Fruit fly (Drosophila melanogaster) whole organism, embryonic: ENCODE data around the gene Cul2.

ENCODE experiments used
- Blimp-1 ChIP-seq: fragments of 200-800 bp; sonication (Bioruptor generic); optimal IDR thresholded peaks from 3 replicates; lab custom pipeline; 2018; ENCODE audit warnings: missing biosample characterization, missing genetic modification characterization, mild to moderate bottlenecking, moderate library complexity, missing genetic modification reagents
- BtbVII ChIP-seq: fragments of 200-800 bp; sonication (Bioruptor generic); optimal IDR thresholded peaks from 3 replicates; lab custom pipeline; 2017; ENCODE audit warnings: missing biosample characterization, mild to moderate bottlenecking, missing genetic modification characterization
- CG10565 ChIP-seq: fragments of 200-800 bp; sonication (Bioruptor generic); optimal IDR thresholded peaks from 3 replicates; lab custom pipeline; 2016; ENCODE audit warnings: missing biosample characterization, mild to moderate bottlenecking, missing genetic modification characterization
- CG11504 ChIP-seq: fragments of 200-800 bp; sonication (Bioruptor generic); optimal IDR thresholded peaks from 3 replicates; lab custom pipeline; 2019; ENCODE audit warnings: missing biosample characterization, mild to moderate bottlenecking, missing genetic modification characterization, moderate library complexity
- CG13775 ChIP-seq: fragments of 200-800 bp; sonication (Bioruptor generic); optimal IDR thresholded peaks from 3 replicates; lab custom pipeline; 2017; ENCODE audit warnings: missing biosample characterization, mild to moderate bottlenecking, missing genetic modification characterization
- CG15479 ChIP-seq: fragments of 200-800 bp; sonication (Bioruptor generic); optimal IDR thresholded peaks from 3 replicates; lab custom pipeline; 2019; ENCODE audit warnings: missing biosample characterization, mild to moderate bottlenecking, missing genetic modification characterization, moderate library complexity
- CG16813 ChIP-seq: fragments of 200-800 bp; sonication (Bioruptor generic); IDR thresholded peaks from 3 replicates; pipeline ENCODE4 v1.3.6; 2022; ENCODE audit warnings: missing biosample characterization, missing genetic modification characterization; ENCODE audit not compliant: partially characterized antibody
- CG16815 ChIP-seq: fragments of 200-800 bp; sonication (Bioruptor generic); optimal IDR thresholded peaks from 3 replicates; lab custom pipeline; 2017; ENCODE audit warnings: missing biosample characterization, mild to moderate bottlenecking, missing genetic modification characterization
- CG17912 ChIP-seq: fragments of 200-800 bp; sonication (Bioruptor generic); optimal IDR thresholded peaks from 2 replicates; lab custom pipeline; 2018; ENCODE audit warnings: missing biosample characterization, mild to moderate bottlenecking, missing genetic modification characterization
- CG18262 ChIP-seq: fragments of 200-800 bp; optimal IDR thresholded peaks from 3 replicates; lab custom pipeline; 2019; ENCODE audit warnings: missing biosample characterization, mild to moderate bottlenecking, missing genetic modification characterization, moderate library complexity
- CG2129 ChIP-seq: fragments of 200-800 bp; sonication (Bioruptor generic); IDR thresholded peaks from 2 replicates; pipeline ENCODE4 v1.3.6; 2022; ENCODE audit warnings: missing biosample characterization, missing genetic modification characterization; ENCODE audit not compliant: partially characterized antibody
- CG2199 ChIP-seq: fragments of 200-800 bp; sonication (Bioruptor generic); IDR thresholded peaks from 3 replicates; pipeline ENCODE4 v1.3.6; 2022; ENCODE audit warnings: missing biosample characterization, missing genetic modification characterization
- CG3281 ChIP-seq: fragments of 200-800 bp; sonication (Bioruptor generic); optimal IDR thresholded peaks from 3 replicates; lab custom pipeline; 2017; ENCODE audit warnings: missing biosample characterization, mild to moderate bottlenecking, missing genetic modification characterization
- CG4360 ChIP-seq: fragments of 200-800 bp; sonication (Bioruptor generic); IDR thresholded peaks from 2 replicates; pipeline ENCODE4 v1.3.6; 2022; ENCODE audit warnings: missing biosample characterization, missing genetic modification characterization
- CG7928 ChIP-seq: fragments of 200-800 bp; sonication (Bioruptor generic); optimal IDR thresholded peaks from 2 replicates; lab custom pipeline; 2017; ENCODE audit warnings: missing biosample characterization, mild to moderate bottlenecking, missing genetic modification characterization
- CG8290 ChIP-seq, 3 experiments: fragments of 200-800 bp; sonication (Bioruptor generic); optimal IDR thresholded peaks; 2 replicates each; lab custom pipeline; 2016 to 2019; ENCODE audit warnings: missing biosample characterization in 3 of 3, missing genetic modification characterization in 3 of 3, mild to moderate bottlenecking in 2 of 3, moderate library complexity in 1 of 3
- CG9215 ChIP-seq: fragments of 200-800 bp; sonication (Bioruptor generic); IDR thresholded peaks from 2 replicates; pipeline ENCODE4 v1.3.6; 2022; ENCODE audit warnings: missing biosample characterization, missing genetic modification characterization
- CG9437 ChIP-seq: fragments of 200-800 bp; sonication (Bioruptor generic); optimal IDR thresholded peaks from 2 replicates; lab custom pipeline; 2018; ENCODE audit warnings: missing biosample characterization, mild to moderate bottlenecking, missing genetic modification characterization
- D ChIP-seq, 2 experiments: fragments of 200-800 bp in 1 of 2; fragments of >200 bp in 1 of 2; sonication (Bioruptor generic) in 1 of 2; optimal IDR thresholded peaks; 2 replicates in 1 of 2; 3 replicates in 1 of 2; lab custom pipeline; 2017; ENCODE audit warnings: mild to moderate bottlenecking in 1 of 2, missing biosample characterization in 1 of 2, missing genetic modification characterization in 1 of 2, missing genetic modification reagents in 1 of 2
- Dll ChIP-seq: fragments of 200-800 bp; sonication (Bioruptor generic); IDR thresholded peaks from 4 replicates; pipeline ENCODE4 v1.3.6; 2022; ENCODE audit warnings: missing biosample characterization, missing genetic modification characterization; ENCODE audit not compliant: partially characterized antibody
- Dp ChIP-seq: fragments of 200-800 bp; sonication (Bioruptor generic); optimal IDR thresholded peaks from 2 replicates; lab custom pipeline; 2018; ENCODE audit warnings: missing biosample characterization, mild to moderate bottlenecking, missing genetic modification characterization, moderate library complexity
- E2f2 ChIP-seq: fragments of 200-800 bp; sonication (Bioruptor generic); IDR thresholded peaks from 2 replicates; pipeline ENCODE4 v1.3.6; 2022; ENCODE audit warnings: missing biosample characterization, missing genetic modification characterization
- GATAe ChIP-seq: fragments of 200-800 bp; sonication (Bioruptor generic); conservative IDR thresholded peaks from 2 replicates; pipeline ENCODE4 v1.3.6; 2022; ENCODE audit warnings: missing biosample characterization, missing genetic modification characterization
- HmgZ ChIP-seq: fragments of 200-800 bp; sonication (Bioruptor generic); optimal IDR thresholded peaks from 2 replicates; lab custom pipeline; 2018; ENCODE audit warnings: missing biosample characterization, mild to moderate bottlenecking, missing genetic modification characterization
- MBD-R2 ChIP-seq: fragments of 200-800 bp; sonication (Bioruptor generic); IDR thresholded peaks from 2 replicates; pipeline ENCODE4 v1.3.6; 2022; ENCODE audit warnings: missing biosample characterization, missing genetic modification characterization
- Med ChIP-seq: fragments of 200-800 bp; sonication (Bioruptor generic); peaks from one replicate; lab custom pipeline; 2016; ENCODE audit warnings: missing biosample characterization, missing genetic modification characterization, mild to moderate bottlenecking, inconsistent platforms, moderate library complexity
- Sry-β ChIP-seq: fragments of 200-800 bp; sonication (Bioruptor generic); optimal IDR thresholded peaks from 2 replicates; lab custom pipeline; 2018; ENCODE audit warnings: missing biosample characterization, mild to moderate bottlenecking, missing genetic modification characterization, moderate library complexity
- Trl ChIP-seq, 3 experiments: fragments of >200 bp in 2 of 3; fragments of 200-800 bp in 1 of 3; sonication (Bioruptor generic) in 1 of 3; optimal IDR thresholded peaks; 2 replicates in 1 of 3; 3 replicates in 2 of 3; lab custom pipeline; 2016 to 2017; ENCODE audit warnings: missing biosample characterization in 1 of 3, missing genetic modification characterization in 1 of 3
- cato ChIP-seq: fragments of 200-800 bp; sonication (Bioruptor generic); optimal IDR thresholded peaks from 2 replicates; lab custom pipeline; 2016; ENCODE audit warnings: missing biosample characterization, missing genetic modification characterization, borderline replicate concordance
- cg ChIP-seq: fragments of 200-800 bp; sonication (Bioruptor generic); optimal IDR thresholded peaks from 3 replicates; lab custom pipeline; 2019; ENCODE audit warnings: missing biosample characterization, mild to moderate bottlenecking, missing genetic modification characterization, moderate library complexity
- dm ChIP-seq: fragments of 200-800 bp; sonication (Bioruptor generic); optimal IDR thresholded peaks from 3 replicates; lab custom pipeline; 2016; ENCODE audit warnings: missing biosample characterization, missing genetic modification characterization
- gfzf ChIP-seq: fragments of 200-800 bp; sonication (Bioruptor generic); optimal IDR thresholded peaks from 2 replicates; lab custom pipeline; 2016; ENCODE audit warnings: missing biosample characterization, mild to moderate bottlenecking, missing genetic modification characterization, moderate library complexity
- gsb ChIP-seq: fragments of 200-800 bp; sonication (Bioruptor generic); IDR thresholded peaks from 2 replicates; pipeline ENCODE4 v1.3.6; 2022; ENCODE audit warnings: missing biosample characterization, missing genetic modification characterization
- hb ChIP-seq: fragments of 200-800 bp; sonication (Bioruptor generic); IDR thresholded peaks from 3 replicates; pipeline ENCODE4 v1.3.6; 2022; ENCODE audit warnings: missing biosample characterization, missing genetic modification characterization; ENCODE audit not compliant: partially characterized antibody
- hbn ChIP-seq: fragments of 200-800 bp; sonication (Bioruptor generic); IDR thresholded peaks from 2 replicates; pipeline ENCODE4 v1.3.6; 2022; ENCODE audit warnings: missing biosample characterization, missing genetic modification characterization; ENCODE audit not compliant: partially characterized antibody
- lilli ChIP-seq: fragments of 200-800 bp; sonication (Bioruptor generic); optimal IDR thresholded peaks from 3 replicates; lab custom pipeline; 2016; ENCODE audit warnings: missing biosample characterization, missing genetic modification characterization
- mirr ChIP-seq: fragments of 200-800 bp; sonication (Bioruptor generic); optimal IDR thresholded peaks from 3 replicates; lab custom pipeline; 2018; ENCODE audit warnings: missing biosample characterization, mild to moderate bottlenecking, missing genetic modification characterization
- nmo ChIP-seq: fragments of 200-800 bp; sonication (Bioruptor generic); optimal IDR thresholded peaks from 2 replicates; lab custom pipeline; 2018; ENCODE audit warnings: missing biosample characterization, mild to moderate bottlenecking, missing genetic modification characterization, moderate library complexity
- oc ChIP-seq: fragments of 200-800 bp; sonication (Bioruptor generic); optimal IDR thresholded peaks from 2 replicates; lab custom pipeline; 2018; ENCODE audit warnings: missing biosample characterization, mild to moderate bottlenecking, missing genetic modification characterization, moderate library complexity
- schlank ChIP-seq: fragments of 200-800 bp; sonication (Bioruptor generic); optimal IDR thresholded peaks from 2 replicates; lab custom pipeline; 2018; ENCODE audit warnings: missing biosample characterization, mild to moderate bottlenecking, missing genetic modification characterization
- sens ChIP-seq: fragments of 200-800 bp; sonication (Bioruptor generic); peaks from one replicate; lab custom pipeline; 2016; ENCODE audit warnings: missing biosample characterization, missing genetic modification characterization
- sna ChIP-seq: fragments of 200-800 bp; sonication (Bioruptor generic); IDR thresholded peaks from 2 replicates; pipeline ENCODE4 v1.3.6; 2022; ENCODE audit warnings: missing biosample characterization, missing genetic modification characterization; ENCODE audit not compliant: partially characterized antibody
- sr ChIP-seq: fragments of 200-800 bp; sonication (Bioruptor generic); IDR thresholded peaks from 3 replicates; pipeline ENCODE4 v1.3.6; 2022; ENCODE audit warnings: missing biosample characterization, missing genetic modification characterization
- tio ChIP-seq: fragments of 200-800 bp; sonication (Bioruptor generic); optimal IDR thresholded peaks from 2 replicates; lab custom pipeline; 2017; ENCODE audit warnings: missing biosample characterization, missing genetic modification characterization, inconsistent platforms
- tup ChIP-seq: fragments of 200-800 bp; sonication (Bioruptor generic); optimal IDR thresholded peaks from 2 replicates; lab custom pipeline; 2016; ENCODE audit warnings: missing biosample characterization, mild to moderate bottlenecking, missing genetic modification characterization, moderate library complexity
- usp ChIP-seq: fragments of >200 bp; optimal IDR thresholded peaks from 2 replicates; lab custom pipeline; 2017; ENCODE audit warnings: missing biosample characterization, missing genetic modification characterization
- zen2 ChIP-seq: fragments of 200-800 bp; sonication (Bioruptor generic); IDR thresholded peaks from 3 replicates; pipeline ENCODE4 v1.3.6; 2022; ENCODE audit warnings: missing biosample characterization, missing genetic modification characterization; ENCODE audit not compliant: partially characterized antibody

Cul2 gene

dm6 chr2L:21676556-21676955 is 18.0 kb downstream of the Cul2 start (continued):
- TF ChIP-seq GATAe (GFP tag; lab: Robert Waterston, UW), result no peak
- TF ChIP-seq CG8290 (GFP tag; optimal IDR thresholded peaks at IDR 0.05; lab: Kevin White, UChicago), result no peak
- peak in 1 of 2 experiments; percentile 60 for TF ChIP-seq CG8290 (tag; optimal IDR thresholded peaks at IDR 0.05; lab: Kevin White, UChicago)
- peak; percentile 79 for TF ChIP-seq cg (GFP tag; lab: Kevin White, UChicago)
- TF ChIP-seq mirr (GFP tag; lab: Kevin White, UChicago), result peak; percentile 74
- TF ChIP-seq Blimp-1 (GFP tag; lab: Kevin White, UChicago), result no peak
- no peak for TF ChIP-seq CG16813 (GFP tag; lab: Robert Waterston, UW)
- TF ChIP-seq CG7928 (GFP tag; lab: Kevin White, UChicago), result no peak
- no peak for TF ChIP-seq Dll (GFP tag; lab: Robert Waterston, UW)
- TF ChIP-seq Trl (optimal IDR thresholded peaks at IDR 0.05; lab: Kevin White, UChicago), result peak; percentile 38 to 72
- no peak for TF ChIP-seq Trl (GFP tag; optimal IDR thresholded peaks at IDR 0.05; lab: Kevin White, UChicago)
- TF ChIP-seq CG4360, result no peak
- no peak for TF ChIP-seq HmgZ
- no peak for TF ChIP-seq CG16815
- TF ChIP-seq CG15479 (GFP tag; lab: Kevin White, UChicago), result no peak
- 0 out of 3 replicates have a peak, but pooled peaks have one; percentile 30 for TF ChIP-seq zen2
- TF ChIP-seq CG10565 (GFP tag; lab: Kevin White, UChicago), result no peak
- TF ChIP-seq sr (GFP tag; lab: Robert Waterston, UW), result no peak
- no peak for TF ChIP-seq schlank (tag; lab: Kevin White, UChicago)
- no peak for TF ChIP-seq oc (tag; lab: Kevin White, UChicago)
- no peak for TF ChIP-seq D (optimal IDR thresholded peaks at IDR 0.05; lab: Kevin White, UChicago)
- no peak for TF ChIP-seq D (GFP tag; optimal IDR thresholded peaks at IDR 0.05; lab: Kevin White, UChicago)
- no peak for TF ChIP-seq CG9437
- TF ChIP-seq CG2129 (GFP tag; lab: Robert Waterston, UW), result no peak
- TF ChIP-seq CG9215 (GFP tag; lab: Robert Waterston, UW), result no peak
- TF ChIP-seq CG17912 (GFP tag; lab: Kevin White, UChicago), result no peak
- no peak for TF ChIP-seq gsb (GFP tag; lab: Robert Waterston, UW)
- no peak for TF ChIP-seq E2f2 (GFP tag; lab: Robert Waterston, UW)
- peak; percentile 70 for TF ChIP-seq sens (GFP tag; lab: Kevin White, UChicago)

dm6 chr2L:21677480-21677930 is 19.0 kb downstream of the Cul2 start, which contains the start of gene CG2225:
Gene CG2225 (minus strand): TSS chr2L:21677530.
- peak; percentile 62 for TF ChIP-seq hbn
- no peak for TF ChIP-seq tio (GFP tag; lab: Kevin White, UChicago)
- no peak for TF ChIP-seq CG3281 (GFP tag; lab: Kevin White, UChicago)
- TF ChIP-seq CG2199 (GFP tag; lab: Robert Waterston, UW), result peak; percentile 77; the same call in 1 of the 3 replicates
- no peak for TF ChIP-seq tup (GFP tag; lab: Kevin White, UChicago)
- TF ChIP-seq MBD-R2 (GFP tag; lab: Robert Waterston, UW), result peak; percentile 33
- TF ChIP-seq sna (GFP tag; lab: Robert Waterston, UW), result peak; percentile 65; the same call in 1 of the 2 replicates
- peak; percentile 27 for TF ChIP-seq CG11504 (tag; lab: Kevin White, UChicago)
- no peak for TF ChIP-seq Sry-β (GFP tag; lab: Kevin White, UChicago)
- TF ChIP-seq dm (GFP tag; lab: Kevin White, UChicago), result peak; percentile 12
- peak; percentile 49 for TF ChIP-seq gfzf (GFP tag; lab: Kevin White, UChicago)
- TF ChIP-seq Med (GFP tag; lab: Kevin White, UChicago), result peak; percentile 5
- TF ChIP-seq hb (GFP tag; lab: Robert Waterston, UW), result peak; percentile 39; the same call in 1 of the 3 replicates
- TF ChIP-seq BtbVII (GFP tag; lab: Kevin White, UChicago), result no peak
- no peak for TF ChIP-seq usp (GFP tag; lab: Kevin White, UChicago)
- TF ChIP-seq Dp (GFP tag; lab: Kevin White, UChicago), result peak; percentile 9
- TF ChIP-seq CG18262, result no peak
- peak; percentile 69 for TF ChIP-seq CG16813 (GFP tag; lab: Robert Waterston, UW)
- no peak for TF ChIP-seq cato (GFP tag; lab: Kevin White, UChicago)
- peak; percentile 1 for TF ChIP-seq nmo (GFP tag; lab: Kevin White, UChicago)
- TF ChIP-seq CG8290 (GFP tag; optimal IDR thresholded peaks at IDR 0.05; lab: Kevin White, UChicago), result no peak
- peak in 1 of 2 experiments; percentile 37 for TF ChIP-seq CG8290 (tag; optimal IDR thresholded peaks at IDR 0.05; lab: Kevin White, UChicago)
- peak; percentile 32 for TF ChIP-seq CG13775
- peak; percentile 15 for TF ChIP-seq lilli (GFP tag; lab: Kevin White, UChicago)
